Worm (Caenorhabditis elegans) whole organism, L3 larva: ENCODE data around the gene T24H10.1.

ENCODE experiments used
- R02D3.7 ChIP-seq: fragments of 150-350 bp; optimal IDR thresholded peaks from 2 replicates; lab custom pipeline; 2014; ENCODE audit warnings: missing biosample characterization, missing genetic modification characterization
- ZK546.5 ChIP-seq: sonication (generic microtip); optimal IDR thresholded peaks from 2 replicates; lab custom pipeline; 2017; ENCODE audit warnings: missing biosample characterization, missing genetic modification characterization
- ceh-16 ChIP-seq: sonication (generic microtip); optimal IDR thresholded peaks from 2 replicates; lab custom pipeline; 2017; ENCODE audit warnings: missing biosample characterization, missing genetic modification characterization
- ceh-28 ChIP-seq: fragments of 150-350 bp; optimal IDR thresholded peaks from 2 replicates; lab custom pipeline; 2014; ENCODE audit warnings: missing biosample characterization, missing genetic modification reagents, missing genetic modification characterization
- ceh-82 ChIP-seq: fragments of 150-350 bp; optimal IDR thresholded peaks from 2 replicates; lab custom pipeline; 2014; ENCODE audit warnings: missing biosample characterization, missing genetic modification characterization
- daf-12 ChIP-seq: fragments of 150-350 bp; optimal IDR thresholded peaks from 2 replicates; lab custom pipeline; 2014; ENCODE audit warnings: missing biosample characterization, missing genetic modification reagents, missing genetic modification characterization
- egl-27 ChIP-seq: sonication (generic microtip); optimal IDR thresholded peaks from 4 replicates; lab custom pipeline; 2017; ENCODE audit warnings: missing biosample characterization, missing genetic modification reagents, missing genetic modification characterization
- elt-1 ChIP-seq: fragments of 150-350 bp; optimal IDR thresholded peaks from 2 replicates; lab custom pipeline; 2014; ENCODE audit warnings: missing biosample characterization, missing genetic modification characterization
- elt-2 ChIP-seq: sonication (generic microtip); optimal IDR thresholded peaks from 2 replicates; lab custom pipeline; 2016; ENCODE audit warnings: missing genetic modification reagents, mild to moderate bottlenecking, missing genetic modification characterization, missing compliant biosample characterization
- elt-3 ChIP-seq, 3 experiments: fragments of 150-350 bp in 1 of 3; sonication (generic microtip) in 2 of 3; optimal IDR thresholded peaks; 2 replicates in 2 of 3; 4 replicates in 1 of 3; lab custom pipeline; 2014 to 2017; ENCODE audit warnings: missing biosample characterization in 3 of 3, missing genetic modification characterization in 3 of 3
- fkh-2 ChIP-seq: fragments of 150-350 bp; optimal IDR thresholded peaks from 2 replicates; lab custom pipeline; 2014; ENCODE audit warnings: missing biosample characterization, missing genetic modification reagents, missing genetic modification characterization
- fos-1 ChIP-seq: fragments of 150-350 bp; optimal IDR thresholded peaks from 2 replicates; lab custom pipeline; 2014; ENCODE audit warnings: missing biosample characterization, missing genetic modification characterization
- hmg-11 ChIP-seq: sonication (generic microtip); optimal IDR thresholded peaks from 2 replicates; lab custom pipeline; 2016; ENCODE audit warnings: missing genetic modification characterization, missing compliant biosample characterization
- jun-1 ChIP-seq: fragments of 150-350 bp; optimal IDR thresholded peaks from 2 replicates; lab custom pipeline; 2014; ENCODE audit warnings: missing biosample characterization, missing genetic modification reagents, missing genetic modification characterization
- lin-39 ChIP-seq: fragments of 150-350 bp; optimal IDR thresholded peaks from 2 replicates; lab custom pipeline; 2018; ENCODE audit warnings: missing biosample characterization, missing genetic modification reagents, missing genetic modification characterization
- mdl-1 ChIP-seq: fragments of 150-350 bp; optimal IDR thresholded peaks from 2 replicates; lab custom pipeline; 2014; ENCODE audit warnings: missing biosample characterization, missing genetic modification characterization
- mml-1 ChIP-seq: fragments of 150-350 bp; sonication (generic microtip); optimal IDR thresholded peaks from 3 replicates; lab custom pipeline; 2014; ENCODE audit warnings: missing biosample characterization, missing genetic modification characterization
- nfya-1 ChIP-seq: sonication (generic microtip); optimal IDR thresholded peaks from 2 replicates; lab custom pipeline; 2017; ENCODE audit warnings: missing genetic modification characterization, mild to moderate bottlenecking, missing compliant biosample characterization, antibody characterized with exemption, moderate library complexity; ENCODE audit not compliant: insufficient read depth
- nhr-11 ChIP-seq: fragments of 150-350 bp; optimal IDR thresholded peaks from 2 replicates; lab custom pipeline; 2014; ENCODE audit warnings: missing biosample characterization, missing genetic modification characterization
- nhr-23 ChIP-seq: fragments of 150-350 bp; optimal IDR thresholded peaks from 2 replicates; lab custom pipeline; 2014; ENCODE audit warnings: missing biosample characterization, missing genetic modification reagents, missing genetic modification characterization
- nhr-237 ChIP-seq: fragments of 150-350 bp; optimal IDR thresholded peaks from 2 replicates; lab custom pipeline; 2014; ENCODE audit warnings: missing biosample characterization, missing genetic modification characterization
- nhr-25 ChIP-seq: sonication (generic microtip); optimal IDR thresholded peaks from 2 replicates; lab custom pipeline; 2017; ENCODE audit warnings: missing biosample characterization, missing genetic modification characterization
- nhr-28 ChIP-seq: fragments of 150-350 bp; optimal IDR thresholded peaks from 2 replicates; lab custom pipeline; 2014; ENCODE audit warnings: missing biosample characterization, missing genetic modification characterization
- nhr-43 ChIP-seq: sonication (generic microtip); optimal IDR thresholded peaks from 2 replicates; lab custom pipeline; 2016; ENCODE audit warnings: mild to moderate bottlenecking, missing genetic modification characterization, missing compliant biosample characterization; ENCODE audit not compliant: poor library complexity, severe bottlenecking
- nhr-67 ChIP-seq: fragments of 150-350 bp; optimal IDR thresholded peaks from 2 replicates; lab custom pipeline; 2014; ENCODE audit warnings: missing biosample characterization, missing genetic modification characterization
- pha-4 ChIP-seq: fragments of 150-350 bp; optimal IDR thresholded peaks from 2 replicates; lab custom pipeline; 2014; ENCODE audit warnings: missing biosample characterization, missing genetic modification reagents, missing genetic modification characterization
- pqm-1 ChIP-seq: fragments of 150-350 bp; optimal IDR thresholded peaks from 2 replicates; lab custom pipeline; 2017; ENCODE audit warnings: missing biosample characterization, missing genetic modification characterization, inconsistent platforms
- tbx-2 ChIP-seq: sonication (generic microtip); optimal IDR thresholded peaks from 2 replicates; lab custom pipeline; 2016; ENCODE audit warnings: mild to moderate bottlenecking, missing genetic modification characterization, missing compliant biosample characterization
- unc-39 ChIP-seq: sonication (generic microtip); optimal IDR thresholded peaks from 4 replicates; lab custom pipeline; 2017; ENCODE audit warnings: missing biosample characterization, missing genetic modification characterization
- zag-1 ChIP-seq: fragments of 150-350 bp; optimal IDR thresholded peaks from 2 replicates; lab custom pipeline; 2014; ENCODE audit warnings: missing biosample characterization, missing genetic modification characterization
- ztf-11 ChIP-seq: fragments of 150-350 bp; optimal IDR thresholded peaks from 2 replicates; lab custom pipeline; 2014; ENCODE audit warnings: missing biosample characterization, missing genetic modification characterization
- ztf-4 ChIP-seq: fragments of 150-350 bp; optimal IDR thresholded peaks from 2 replicates; lab custom pipeline; 2014; ENCODE audit warnings: missing biosample characterization, missing genetic modification characterization

T24H10.1 gene

DNA sequence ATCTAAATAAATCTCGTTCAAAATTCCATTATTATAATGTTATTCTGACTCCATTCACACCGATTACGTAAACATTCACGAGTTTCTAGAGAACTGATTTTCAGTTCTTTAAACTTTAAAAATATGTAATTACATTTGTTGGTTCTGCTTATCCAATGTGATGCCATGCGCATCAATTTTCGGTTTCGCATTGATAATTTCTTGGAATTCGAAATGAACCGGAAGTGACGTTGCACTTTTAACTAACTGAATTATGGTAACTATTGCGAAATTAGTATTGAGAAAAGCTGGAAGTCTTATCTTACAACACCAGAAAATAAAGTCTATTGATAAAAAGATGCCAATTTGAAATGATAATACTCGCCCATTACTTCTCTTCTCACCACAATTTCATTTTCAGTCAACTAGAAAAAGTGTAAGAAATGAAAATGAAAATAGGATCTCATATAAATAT is 18.6 kb downstream of the T24H10.1 start:
- no peak for TF ChIP-seq nhr-67 (tag; lab: Kevin White, UChicago)
- no peak for TF ChIP-seq nfya-1 (tag; lab: Kevin White, UChicago)
- peak; percentile 78 for TF ChIP-seq elt-2 (tag; lab: Kevin White, UChicago)
- TF ChIP-seq R02D3.7 = no peak
- TF ChIP-seq mdl-1 (tag; lab: Kevin White, UChicago) = no peak
- no peak for TF ChIP-seq fkh-2 (tag; lab: Kevin White, UChicago)
- peak; percentile 35 for TF ChIP-seq pha-4
- no peak for TF ChIP-seq ztf-4
- TF ChIP-seq daf-12 (tag; lab: Kevin White, UChicago) = no peak
- TF ChIP-seq unc-39 (tag; lab: Kevin White, UChicago) = no peak
- TF ChIP-seq jun-1 = no peak
- TF ChIP-seq pqm-1 (tag; lab: Kevin White, UChicago) = peak; percentile 50
- peak; percentile 2 for TF ChIP-seq tbx-2 (tag; lab: Kevin White, UChicago)
- TF ChIP-seq nhr-11 (tag; lab: Kevin White, UChicago) = peak; percentile 72
- TF ChIP-seq ceh-16 = no peak

DNA sequence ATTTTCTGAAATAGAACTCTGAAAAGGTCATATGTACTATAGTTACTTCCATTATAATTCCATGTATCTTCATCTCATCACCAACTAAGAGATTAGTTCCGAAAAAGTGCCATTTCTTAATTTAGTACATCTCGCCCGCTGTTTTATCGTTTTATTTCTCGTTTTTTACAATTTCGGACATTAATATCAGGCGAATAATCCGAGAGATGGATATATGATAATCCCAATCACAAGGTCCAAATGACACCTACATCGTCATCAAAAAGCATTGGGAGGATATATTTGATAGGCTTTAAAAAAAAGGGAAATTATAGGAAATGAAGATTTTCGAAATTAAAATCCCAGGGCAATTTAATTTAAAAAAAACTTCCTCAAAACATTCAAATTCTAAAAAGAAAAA is 21.2 kb downstream of the T24H10.1 start:
- TF ChIP-seq nhr-237 (tag; lab: Kevin White, UChicago) = no peak
- TF ChIP-seq nhr-43 (tag; lab: Kevin White, UChicago) = no peak
- TF ChIP-seq egl-27 (tag; lab: Kevin White, UChicago) = no peak
- no peak for TF ChIP-seq ceh-82 (tag; lab: Kevin White, UChicago)
- TF ChIP-seq ceh-28 (tag; lab: Kevin White, UChicago) = no peak
- no peak for TF ChIP-seq pqm-1 (tag; lab: Kevin White, UChicago)
- no peak for TF ChIP-seq zag-1 (tag; lab: Kevin White, UChicago)
- no peak for TF ChIP-seq fkh-2 (tag; lab: Kevin White, UChicago)
- TF ChIP-seq ZK546.5 (tag; lab: Kevin White, UChicago) = no peak
- TF ChIP-seq nhr-28 = no peak
- TF ChIP-seq lin-39 = no peak

DNA sequence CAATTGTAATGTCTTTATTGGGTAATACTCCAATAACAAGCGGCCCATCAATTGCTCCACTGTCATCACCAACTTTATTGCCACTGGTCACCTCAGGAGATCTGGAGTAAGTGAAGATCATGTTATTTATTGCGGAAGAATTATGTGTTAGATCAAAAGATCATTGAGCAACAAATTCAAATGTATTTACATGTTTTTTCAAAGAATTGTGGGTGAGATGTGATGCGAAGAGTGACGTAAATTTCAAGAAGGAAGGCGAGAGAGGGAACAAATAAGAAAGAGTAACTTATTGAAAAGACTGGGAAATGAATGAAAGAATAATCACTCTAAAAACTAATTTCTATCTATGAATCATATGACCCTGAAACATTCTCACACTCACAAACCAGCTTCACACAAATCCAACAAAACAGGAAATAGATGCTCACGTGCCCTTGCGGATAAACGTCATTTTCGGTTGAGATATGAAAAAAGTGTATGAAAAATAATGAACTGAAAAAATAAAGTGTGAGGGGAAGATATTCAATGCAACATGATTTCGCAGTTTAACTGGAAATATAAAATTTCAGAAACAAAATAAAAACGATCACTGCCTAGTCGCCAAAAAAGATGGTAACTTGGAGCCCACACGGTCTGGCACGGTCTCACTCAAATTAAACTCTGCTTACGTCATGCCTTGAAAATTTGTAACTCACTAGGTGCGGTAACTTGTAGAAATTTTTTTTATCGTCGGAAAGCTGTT is 21.8 kb downstream of the T24H10.1 start:
- TF ChIP-seq nfya-1 (tag; lab: Kevin White, UChicago) = peak; percentile 12
- no peak for TF ChIP-seq lin-39
- TF ChIP-seq, all 47 proteins: peak for 1

DNA sequence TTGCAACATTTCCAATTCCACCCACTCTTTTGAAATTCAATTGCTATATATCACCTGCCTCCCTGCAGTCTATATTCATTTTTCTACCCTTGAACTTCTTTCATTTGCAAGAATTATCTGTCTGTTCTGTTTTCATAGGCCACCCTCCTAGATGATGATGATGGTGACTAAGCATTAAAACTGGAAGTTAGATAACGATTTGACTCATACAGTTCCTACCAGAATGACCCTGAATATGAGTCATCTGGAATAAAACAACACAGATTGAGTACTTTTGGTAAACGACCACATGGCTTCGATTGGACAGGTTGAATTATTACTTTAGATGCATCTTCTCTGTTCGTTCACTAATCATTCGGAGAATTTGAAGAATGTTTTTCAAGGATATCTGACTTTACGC is 25.2 kb downstream of the T24H10.1 start:
- peak; percentile 1 for TF ChIP-seq pqm-1 (tag; lab: Kevin White, UChicago)
- TF ChIP-seq nhr-23 (tag; lab: Kevin White, UChicago) = peak; percentile 37
- TF ChIP-seq mml-1 (tag; lab: Kevin White, UChicago) = no peak
- peak; percentile 31 for TF ChIP-seq nhr-25 (tag; lab: Kevin White, UChicago)

DNA sequence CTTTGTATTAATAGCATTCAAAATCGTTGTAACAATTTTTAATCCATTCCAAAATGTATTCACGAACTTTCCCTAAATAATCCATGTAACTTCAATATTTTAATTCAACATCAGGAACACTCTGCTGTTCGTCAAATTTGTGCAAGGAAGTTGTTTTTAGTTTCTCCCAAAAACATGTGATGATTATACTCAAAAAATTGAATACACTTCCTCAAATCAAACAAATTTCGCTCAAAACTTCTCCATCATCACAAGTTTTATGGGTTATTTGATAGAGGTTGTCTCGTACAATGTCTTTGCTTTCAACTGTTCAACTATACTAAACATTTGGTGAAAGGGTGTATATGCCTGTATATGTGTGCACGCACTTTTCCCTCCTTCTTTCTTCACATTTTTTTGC is 25.8 kb downstream of the T24H10.1 start:
- TF ChIP-seq elt-2 (tag; lab: Kevin White, UChicago) (peak; percentile 3), pqm-1 (tag; lab: Kevin White, UChicago) (peak; percentile 53), pha-4 (peak; percentile 17), tbx-2 (tag; lab: Kevin White, UChicago) (no peak)
- TF ChIP-seq, all 47 proteins: peak for 3

DNA sequence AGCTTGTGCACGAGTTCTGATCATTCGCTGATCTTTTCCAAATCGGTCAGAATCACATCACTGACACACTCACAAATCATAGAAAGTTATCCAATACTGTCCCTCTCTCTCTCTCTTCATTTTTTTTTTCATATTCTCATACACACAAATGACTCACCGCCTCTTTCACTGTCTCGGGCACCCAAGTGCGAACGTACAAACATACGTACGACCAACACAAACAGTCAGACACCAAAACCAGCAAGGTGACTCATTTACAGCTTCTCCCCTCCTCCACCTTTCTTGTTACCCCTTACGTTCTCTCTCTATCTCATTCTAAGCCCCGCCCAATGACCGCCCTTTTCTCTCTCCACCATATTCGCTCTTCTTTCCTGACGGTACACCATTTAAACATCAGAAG is 27.8 kb downstream of the T24H10.1 start:
- peak in 1 of 3 experiments; percentile 3 for TF ChIP-seq elt-3 (tag; optimal IDR thresholded peaks at IDR 0.05; lab: Kevin White, UChicago)
- TF ChIP-seq nhr-23 (tag; lab: Kevin White, UChicago) = peak; percentile 32
- TF ChIP-seq ztf-11 (tag; lab: Kevin White, UChicago) = no peak
- TF ChIP-seq elt-2 (tag; lab: Kevin White, UChicago) = peak; percentile 1
- TF ChIP-seq hmg-11 (tag; lab: Kevin White, UChicago) = peak; percentile 36
- TF ChIP-seq nhr-25 (tag; lab: Kevin White, UChicago) = peak; percentile 6
- peak; percentile 78 for TF ChIP-seq pha-4
- TF ChIP-seq elt-1 = no peak
- TF ChIP-seq ceh-28 (tag; lab: Kevin White, UChicago) = no peak
- TF ChIP-seq fos-1 = peak; percentile 98
